Fruit fly (Drosophila melanogaster) whole organism, embryonic: Measurements from ENCODE around the gene CG7304.

ENCODE experiments used
- Bdp1 ChIP-seq: fragments of 200-800 bp; sonication (Bioruptor generic); optimal IDR thresholded peaks from 3 replicates; lab custom pipeline; 2016; ENCODE audit warnings: missing biosample characterization, missing genetic modification characterization
- Bgb ChIP-seq: fragments of 200-800 bp; sonication (Bioruptor generic); IDR thresholded peaks from 2 replicates; pipeline ENCODE4 v1.3.6; 2022; ENCODE audit warnings: missing biosample characterization, missing genetic modification characterization; ENCODE audit not compliant: partially characterized antibody
- CG10147 ChIP-seq: fragments of 200-800 bp; sonication (Bioruptor generic); optimal IDR thresholded peaks from 2 replicates; lab custom pipeline; 2019; ENCODE audit warnings: missing biosample characterization, mild to moderate bottlenecking, missing genetic modification characterization, moderate library complexity
- CG11085 ChIP-seq: fragments of 200-800 bp; sonication (Bioruptor generic); IDR thresholded peaks from 2 replicates; pipeline ENCODE4 v1.3.6; 2022; ENCODE audit warnings: missing biosample characterization, missing genetic modification characterization
- CG11504 ChIP-seq: fragments of 200-800 bp; sonication (Bioruptor generic); optimal IDR thresholded peaks from 3 replicates; lab custom pipeline; 2019; ENCODE audit warnings: missing biosample characterization, mild to moderate bottlenecking, missing genetic modification characterization, moderate library complexity
- CG12071 ChIP-seq: fragments of 200-800 bp; sonication (Bioruptor generic); optimal IDR thresholded peaks from 3 replicates; lab custom pipeline; 2018; ENCODE audit warnings: missing biosample characterization, mild to moderate bottlenecking, missing genetic modification characterization
- CG12942 ChIP-seq: fragments of 200-800 bp; sonication (Bioruptor generic); optimal IDR thresholded peaks from 3 replicates; lab custom pipeline; 2016; ENCODE audit warnings: missing biosample characterization, missing genetic modification characterization
- CG15011 ChIP-seq: fragments of 200-800 bp; sonication (Bioruptor generic); optimal IDR thresholded peaks from 3 replicates; lab custom pipeline; 2018; ENCODE audit warnings: missing biosample characterization, mild to moderate bottlenecking, missing genetic modification characterization
- CG15269 ChIP-seq: fragments of 200-800 bp; sonication (Bioruptor generic); optimal IDR thresholded peaks from 2 replicates; lab custom pipeline; 2018; ENCODE audit warnings: missing biosample characterization, mild to moderate bottlenecking, missing genetic modification characterization, moderate library complexity
- CG15479 ChIP-seq: fragments of 200-800 bp; sonication (Bioruptor generic); optimal IDR thresholded peaks from 3 replicates; lab custom pipeline; 2019; ENCODE audit warnings: missing biosample characterization, mild to moderate bottlenecking, missing genetic modification characterization, moderate library complexity
- CG16863 ChIP-seq: fragments of 200-800 bp; sonication (Bioruptor generic); optimal IDR thresholded peaks from 3 replicates; lab custom pipeline; 2016; ENCODE audit warnings: missing biosample characterization, missing genetic modification characterization
- CG18619 ChIP-seq: fragments of 200-800 bp; sonication (Bioruptor generic); optimal IDR thresholded peaks from 3 replicates; lab custom pipeline; 2017; ENCODE audit warnings: missing biosample characterization, mild to moderate bottlenecking, missing genetic modification characterization
- CG2202 ChIP-seq: fragments of 200-800 bp; sonication (Bioruptor generic); optimal IDR thresholded peaks from 2 replicates; lab custom pipeline; 2018; ENCODE audit warnings: missing biosample characterization, mild to moderate bottlenecking, missing genetic modification characterization
- CG30431 ChIP-seq: fragments of 200-800 bp; sonication (Bioruptor generic); optimal IDR thresholded peaks from 2 replicates; lab custom pipeline; 2017; ENCODE audit warnings: missing biosample characterization, missing genetic modification characterization
- CG43689 ChIP-seq: fragments of 200-800 bp; sonication (Bioruptor generic); IDR thresholded peaks from 2 replicates; pipeline ENCODE4 v1.3.6; 2022; ENCODE audit warnings: missing biosample characterization, missing genetic modification characterization
- CG4854 ChIP-seq: fragments of 200-800 bp; sonication (Bioruptor generic); optimal IDR thresholded peaks from 2 replicates; lab custom pipeline; 2016; ENCODE audit warnings: missing biosample characterization, missing genetic modification characterization, inconsistent platforms
- CG6765 ChIP-seq: fragments of 200-800 bp; sonication (Bioruptor generic); optimal IDR thresholded peaks from 3 replicates; lab custom pipeline; 2017; ENCODE audit warnings: missing biosample characterization, mild to moderate bottlenecking, missing genetic modification characterization
- CG7271 ChIP-seq: fragments of 200-800 bp; sonication (Bioruptor generic); optimal IDR thresholded peaks from 2 replicates; lab custom pipeline; 2018; ENCODE audit warnings: missing biosample characterization, mild to moderate bottlenecking, missing genetic modification characterization, moderate library complexity
- CG8765 ChIP-seq: fragments of 200-800 bp; sonication (Bioruptor generic); IDR thresholded peaks from 2 replicates; pipeline ENCODE4 v1.3.6; 2022; ENCODE audit warnings: missing biosample characterization, missing genetic modification characterization
- CG9215 ChIP-seq: fragments of 200-800 bp; sonication (Bioruptor generic); IDR thresholded peaks from 2 replicates; pipeline ENCODE4 v1.3.6; 2022; ENCODE audit warnings: missing biosample characterization, missing genetic modification characterization
- CG9437 ChIP-seq: fragments of 200-800 bp; sonication (Bioruptor generic); optimal IDR thresholded peaks from 2 replicates; lab custom pipeline; 2018; ENCODE audit warnings: missing biosample characterization, mild to moderate bottlenecking, missing genetic modification characterization
- Dip3 ChIP-seq: fragments of 200-800 bp; sonication (Bioruptor generic); optimal IDR thresholded peaks from 3 replicates; lab custom pipeline; 2016; ENCODE audit warnings: missing biosample characterization, missing genetic modification characterization
- Gsc ChIP-seq: fragments of 200-800 bp; sonication (Bioruptor generic); IDR thresholded peaks from 2 replicates; pipeline ENCODE4 v1.3.6; 2022; ENCODE audit warnings: missing biosample characterization, missing genetic modification characterization
- Gug ChIP-seq: fragments of 200-800 bp; sonication (Bioruptor generic); IDR thresholded peaks from 4 replicates; pipeline ENCODE4 v1.3.6; 2022; ENCODE audit warnings: missing biosample characterization, missing genetic modification characterization
- HHEX ChIP-seq: fragments of 200-800 bp; sonication (Bioruptor generic); optimal IDR thresholded peaks from 3 replicates; lab custom pipeline; 2017; ENCODE audit warnings: missing biosample characterization, mild to moderate bottlenecking, missing genetic modification characterization, missing genetic modification reagents
- Lpt ChIP-seq: fragments of >200 bp; optimal IDR thresholded peaks from 2 replicates; lab custom pipeline; 2018; ENCODE audit warnings: missing biosample characterization, missing genetic modification characterization
- Med ChIP-seq: fragments of 200-800 bp; sonication (Bioruptor generic); peaks from one replicate; lab custom pipeline; 2016; ENCODE audit warnings: missing biosample characterization, missing genetic modification characterization, mild to moderate bottlenecking, inconsistent platforms, moderate library complexity
- Oaz ChIP-seq: fragments of 200-800 bp; sonication (Bioruptor generic); IDR thresholded peaks from 2 replicates; pipeline ENCODE4 v1.3.6; 2022; ENCODE audit warnings: missing biosample characterization, missing genetic modification characterization
- PHDP ChIP-seq: fragments of 200-800 bp; sonication (Bioruptor generic); optimal IDR thresholded peaks from 3 replicates; lab custom pipeline; 2018; ENCODE audit warnings: missing biosample characterization, mild to moderate bottlenecking, missing genetic modification characterization, moderate library complexity
- Pdp1 ChIP-seq, 2 experiments: fragments of 200-800 bp; sonication (Bioruptor generic); optimal IDR thresholded peaks; 3 replicates each; lab custom pipeline; 2016; ENCODE audit warnings: missing biosample characterization in 2 of 2, missing genetic modification characterization in 2 of 2, mild to moderate bottlenecking in 1 of 2, moderate library complexity in 1 of 2
- ac ChIP-seq: fragments of 200-800 bp; sonication (Bioruptor generic); optimal IDR thresholded peaks from 3 replicates; lab custom pipeline; 2017; ENCODE audit warnings: missing biosample characterization, mild to moderate bottlenecking, missing genetic modification characterization
- al ChIP-seq: fragments of 200-800 bp; sonication (Bioruptor generic); IDR thresholded peaks from 2 replicates; pipeline ENCODE4 v1.3.6; 2022; ENCODE audit warnings: missing biosample characterization, missing genetic modification characterization
- bigmax ChIP-seq: fragments of 200-800 bp; sonication (Bioruptor generic); optimal IDR thresholded peaks from 2 replicates; lab custom pipeline; 2018; ENCODE audit warnings: missing biosample characterization, mild to moderate bottlenecking, missing genetic modification characterization
- cg ChIP-seq: fragments of 200-800 bp; sonication (Bioruptor generic); optimal IDR thresholded peaks from 3 replicates; lab custom pipeline; 2019; ENCODE audit warnings: missing biosample characterization, mild to moderate bottlenecking, missing genetic modification characterization, moderate library complexity
- crc ChIP-seq: fragments of 200-800 bp; sonication (Bioruptor generic); optimal IDR thresholded peaks from 2 replicates; lab custom pipeline; 2016; ENCODE audit warnings: missing biosample characterization, missing genetic modification characterization
- disco-r ChIP-seq: fragments of 200-800 bp; sonication (Bioruptor generic); optimal IDR thresholded peaks from 2 replicates; lab custom pipeline; 2016; ENCODE audit warnings: missing biosample characterization, missing genetic modification characterization
- dmrt11E ChIP-seq: fragments of 200-800 bp; sonication (Bioruptor generic); optimal IDR thresholded peaks from 3 replicates; lab custom pipeline; 2018; ENCODE audit warnings: missing biosample characterization, mild to moderate bottlenecking, missing genetic modification characterization, moderate library complexity
- fd64A ChIP-seq: fragments of 200-800 bp; sonication (Bioruptor generic); optimal IDR thresholded peaks from 3 replicates; lab custom pipeline; 2018; ENCODE audit warnings: missing biosample characterization, mild to moderate bottlenecking, missing genetic modification characterization
- fd96Cb ChIP-seq: fragments of 200-800 bp; sonication (Bioruptor generic); optimal IDR thresholded peaks from 2 replicates; lab custom pipeline; 2018; ENCODE audit warnings: missing biosample characterization, mild to moderate bottlenecking, missing genetic modification characterization, moderate library complexity
- gcm ChIP-seq: fragments of 200-800 bp; sonication (Bioruptor generic); optimal IDR thresholded peaks from 2 replicates; lab custom pipeline; 2019; ENCODE audit warnings: missing biosample characterization, mild to moderate bottlenecking, missing genetic modification characterization, moderate library complexity
- gcm2 ChIP-seq: fragments of 200-800 bp; sonication (Bioruptor generic); optimal IDR thresholded peaks from 2 replicates; lab custom pipeline; 2016; ENCODE audit warnings: missing biosample characterization, missing genetic modification characterization
- grn ChIP-seq: fragments of 200-800 bp; sonication (Bioruptor generic); optimal IDR thresholded peaks from 3 replicates; lab custom pipeline; 2017; ENCODE audit warnings: missing biosample characterization, missing genetic modification characterization
- gsb-n ChIP-seq: fragments of 200-800 bp; sonication (Bioruptor generic); optimal IDR thresholded peaks from 3 replicates; lab custom pipeline; 2018; ENCODE audit warnings: missing biosample characterization, mild to moderate bottlenecking, missing genetic modification characterization
- insv ChIP-seq, 2 experiments: fragments of 200-800 bp; sonication (Bioruptor generic); optimal IDR thresholded peaks; 3 replicates each; lab custom pipeline; 2016 to 2018; ENCODE audit warnings: missing biosample characterization in 2 of 2, missing genetic modification characterization in 2 of 2
- mirr ChIP-seq: fragments of 200-800 bp; sonication (Bioruptor generic); optimal IDR thresholded peaks from 3 replicates; lab custom pipeline; 2018; ENCODE audit warnings: missing biosample characterization, mild to moderate bottlenecking, missing genetic modification characterization
- otp ChIP-seq: fragments of 200-800 bp; sonication (Bioruptor generic); IDR thresholded peaks from 3 replicates; pipeline ENCODE4, ENCODE4 v1.3.6; 2022; ENCODE audit warnings: missing biosample characterization, missing genetic modification characterization
- sens ChIP-seq: fragments of 200-800 bp; sonication (Bioruptor generic); peaks from one replicate; lab custom pipeline; 2016; ENCODE audit warnings: missing biosample characterization, missing genetic modification characterization
- slou ChIP-seq: fragments of 200-800 bp; sonication (Bioruptor generic); optimal IDR thresholded peaks from 3 replicates; lab custom pipeline; 2016; ENCODE audit warnings: missing biosample characterization, missing genetic modification characterization
- so ChIP-seq: fragments of 200-800 bp; sonication (Bioruptor generic); IDR thresholded peaks from 3 replicates; pipeline ENCODE4 v1.3.6; 2022; ENCODE audit warnings: missing biosample characterization, missing genetic modification characterization
- zen2 ChIP-seq: fragments of 200-800 bp; sonication (Bioruptor generic); IDR thresholded peaks from 3 replicates; pipeline ENCODE4 v1.3.6; 2022; ENCODE audit warnings: missing biosample characterization, missing genetic modification characterization; ENCODE audit not compliant: partially characterized antibody

CG7304 gene

DNA sequence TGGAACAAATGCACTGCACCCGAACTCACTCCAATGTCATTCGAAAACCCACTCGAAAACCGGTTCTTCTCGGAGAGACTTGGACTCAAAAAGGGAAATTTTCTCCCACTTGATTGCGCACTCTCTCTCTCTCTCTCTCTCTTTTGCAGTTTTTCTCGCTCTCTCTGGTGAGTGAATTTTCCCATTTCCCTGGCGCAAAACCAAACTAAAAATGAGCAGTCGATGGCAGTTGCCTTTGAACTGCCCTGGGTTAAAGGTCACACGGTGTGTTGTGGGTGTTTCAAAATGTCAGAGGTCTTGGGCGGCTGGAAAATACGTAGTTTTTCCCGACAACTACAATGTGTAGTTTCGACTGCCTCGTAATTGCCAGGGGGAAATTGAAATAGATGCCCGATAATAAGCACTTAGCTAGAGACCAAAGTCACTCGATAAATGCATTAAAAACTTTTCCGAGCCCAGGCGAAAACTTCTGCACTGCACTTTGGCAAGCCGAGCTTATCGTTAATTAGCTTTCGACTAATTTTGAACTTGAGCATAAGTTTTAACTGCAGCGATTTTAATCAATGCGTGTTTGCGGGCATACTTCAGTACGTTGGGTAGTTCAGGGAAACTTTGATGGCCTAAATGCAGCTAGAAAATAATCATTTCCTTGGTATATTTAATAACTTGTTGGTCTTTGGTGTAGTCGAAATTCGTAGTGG, 49.9 kb downstream of the CG7304 start (continued):
- no peak for TF ChIP-seq CG4854
- TF ChIP-seq CG7271 (tag; lab: Kevin White, UChicago), result no peak
- TF ChIP-seq CG15011 (GFP tag; lab: Kevin White, UChicago), result no peak
- no peak for TF ChIP-seq CG10147 (GFP tag; lab: Kevin White, UChicago)
- TF ChIP-seq Med (GFP tag; lab: Kevin White, UChicago), result peak; percentile 85
- TF ChIP-seq so, result peak; percentile 22; the same call in 1 of the 3 replicates
- no peak for TF ChIP-seq CG15269 (tag; lab: Kevin White, UChicago)
- TF ChIP-seq CG12071 (GFP tag; lab: Kevin White, UChicago), result peak; percentile 5
- TF ChIP-seq CG9215, result no peak
- peak; percentile 16 for TF ChIP-seq HHEX (GFP tag; lab: Kevin White, UChicago)
- no peak for TF ChIP-seq CG8765 (GFP tag; lab: Robert Waterston, UW)
- peak; percentile 69 for TF ChIP-seq gsb-n (tag; lab: Kevin White, UChicago)
- TF ChIP-seq dmrt11E (tag; lab: Kevin White, UChicago), result no peak
- no peak for TF ChIP-seq Dip3 (GFP tag; lab: Kevin White, UChicago)
- TF ChIP-seq CG11504 (tag; lab: Kevin White, UChicago), result no peak
- TF ChIP-seq Bdp1 (GFP tag; lab: Kevin White, UChicago), result no peak
- peak; percentile 26 for TF ChIP-seq ac (GFP tag; lab: Kevin White, UChicago)
- no peak for TF ChIP-seq disco-r
- peak; percentile 85; the same call in 2 of the 3 replicates for TF ChIP-seq zen2
- TF ChIP-seq CG2202, result no peak
- no peak for TF ChIP-seq CG43689 (GFP tag; lab: Robert Waterston, UW)
- TF ChIP-seq CG11085 (GFP tag; lab: Robert Waterston, UW), result no peak
- TF ChIP-seq fd64A (GFP tag; lab: Kevin White, UChicago), result no peak
- TF ChIP-seq CG12942 (GFP tag; lab: Kevin White, UChicago), result no peak
- peak; percentile 64 for TF ChIP-seq Bgb (GFP tag; lab: Robert Waterston, UW)
- TF ChIP-seq Oaz, result no peak
- TF ChIP-seq CG9437 (GFP tag; lab: Kevin White, UChicago), result no peak
- peak; percentile 86 for TF ChIP-seq CG15479
- no peak for TF ChIP-seq CG18619 (GFP tag; lab: Kevin White, UChicago)
- no peak for TF ChIP-seq Lpt (GFP tag; lab: Kevin White, UChicago)
- no peak for TF ChIP-seq crc (GFP tag; lab: Kevin White, UChicago)
- peak; percentile 24 for TF ChIP-seq mirr (GFP tag; lab: Kevin White, UChicago)
- no peak for TF ChIP-seq Gsc (GFP tag; lab: Robert Waterston, UW)
- TF ChIP-seq insv (GFP tag; optimal IDR thresholded peaks at IDR 0.05; lab: Kevin White, UChicago), result no peak
- TF ChIP-seq CG16863 (GFP tag; lab: Kevin White, UChicago), result no peak
- TF ChIP-seq grn, result peak; percentile 42
- no peak for TF ChIP-seq fd96Cb (tag; lab: Kevin White, UChicago)
- peak; percentile 85 for TF ChIP-seq sens
- no peak for TF ChIP-seq Pdp1 (GFP tag; optimal IDR thresholded peaks at IDR 0.05; lab: Kevin White, UChicago)
- TF ChIP-seq PHDP (tag; lab: Kevin White, UChicago), result peak; percentile 34
- TF ChIP-seq CG30431 (GFP tag; lab: Kevin White, UChicago), result no peak
- TF ChIP-seq CG6765, result no peak
- TF ChIP-seq al (GFP tag; lab: Robert Waterston, UW), result no peak
- no peak for TF ChIP-seq slou (GFP tag; lab: Kevin White, UChicago)
- no peak for TF ChIP-seq cg (GFP tag; lab: Kevin White, UChicago)
- TF ChIP-seq bigmax (GFP tag; lab: Kevin White, UChicago), result no peak
- TF ChIP-seq Gug, result no peak
- TF ChIP-seq gcm2 (GFP tag; lab: Kevin White, UChicago), result peak; percentile 18
- TF ChIP-seq gcm (GFP tag; lab: Kevin White, UChicago), result peak; percentile 44
- 0 out of 3 replicates have a peak, but pooled peaks have one; percentile 24 for TF ChIP-seq otp (GFP tag; lab: Robert Waterston, UW)
